Fruit fly (Drosophila melanogaster): Measurements from ENCODE around the gene lqfR.

The lqfR gene

DNA sequence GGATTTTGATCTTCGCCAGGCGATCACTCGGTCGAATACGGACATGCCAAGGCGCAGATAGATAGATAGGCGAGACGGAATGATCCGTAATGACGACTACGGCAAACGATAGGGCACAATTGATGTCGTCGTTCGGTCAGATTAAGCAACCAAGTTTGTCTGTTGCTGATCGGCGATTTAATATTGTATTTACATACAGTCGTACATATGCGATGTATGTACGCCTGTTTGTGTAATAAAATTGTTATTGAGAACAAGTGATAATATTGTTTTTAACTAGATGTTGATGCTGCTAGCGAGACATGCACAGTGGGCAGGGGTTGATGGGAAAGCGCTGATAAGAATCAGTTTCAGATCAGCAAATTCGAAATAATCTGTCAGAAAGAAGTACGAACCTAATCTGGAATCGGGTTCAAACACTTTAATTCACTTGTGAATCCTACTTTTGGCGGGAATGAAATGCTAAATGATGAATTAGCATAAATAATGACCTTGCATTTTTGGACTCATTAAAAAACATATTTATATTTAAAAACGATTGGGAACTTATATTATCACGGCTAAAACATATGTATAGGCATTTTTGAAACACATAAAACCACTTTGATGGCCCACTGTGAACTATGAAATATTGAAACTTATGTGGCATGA, 44.4 kb downstream of the lqfR start (continued):
- TF ChIP-seq net (GFP tag; optimal IDR thresholded peaks at IDR 0.05) (peak; percentile 26), CG8319 (GFP tag; optimal IDR thresholded peaks at IDR 0.05) (no peak), Hr38 (GFP tag; optimal IDR thresholded peaks at IDR 0.05) (no peak), eg (GFP tag; IDR thresholded peaks at IDR 0.05) (0 out of 3 replicates have a peak, but pooled peaks have one; percentile 13), OdsH (GFP tag; optimal IDR thresholded peaks at IDR 0.05) (no peak), CG6792 (GFP tag; optimal IDR thresholded peaks at IDR 0.05) (peak; percentile 38), esn (GFP tag; optimal IDR thresholded peaks at IDR 0.05) (peak; percentile 20), CG11902 (GFP tag; optimal IDR thresholded peaks at IDR 0.05) (peak; percentile 13), Gug (GFP tag; IDR thresholded peaks at IDR 0.05) (no peak), salr (GFP tag; optimal IDR thresholded peaks at IDR 0.05) (no peak)

DNA sequence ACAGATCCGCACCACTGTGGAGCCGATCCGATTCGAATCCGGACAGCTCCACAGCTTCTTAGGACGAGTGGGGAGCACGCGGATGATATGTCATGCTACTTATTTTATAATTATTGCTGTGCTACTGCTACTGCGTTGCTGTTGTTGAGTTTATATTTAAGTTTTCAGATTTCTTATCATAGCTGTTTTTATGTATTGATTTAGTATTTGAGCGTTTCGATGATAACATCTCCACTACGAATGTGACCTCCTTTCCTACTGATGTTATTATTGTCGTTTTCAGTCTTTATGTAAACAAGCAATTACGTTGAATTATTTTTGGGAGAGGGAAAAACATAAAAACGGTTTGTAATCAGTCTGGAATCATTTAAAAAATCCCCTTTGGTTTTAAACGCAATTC, 44.9 kb downstream of the lqfR start:
- TF ChIP-seq Eip78C (GFP tag) (peak; percentile 15), fkh (GFP tag; optimal IDR thresholded peaks at IDR 0.05) (peak; percentile 25), CG15336 (GFP tag; IDR thresholded peaks at IDR 0.05) (no peak)

dm6 chr3R:22461673-22462585, 50.8 kb downstream of the lqfR start, which contains the start of the genes Rpn7 and AP-2mu:
Gene Rpn7, minus strand, starts transcription at chr3R:22462054.
Gene AP-2mu, plus strand, starts transcription at chr3R:22462455.
- TF ChIP-seq CG6792 (GFP tag; optimal IDR thresholded peaks at IDR 0.05), result no peak
- TF ChIP-seq net (GFP tag; optimal IDR thresholded peaks at IDR 0.05), result no peak
- TF ChIP-seq CG9139 (GFP tag; optimal IDR thresholded peaks at IDR 0.05), result no peak
- peak; percentile 7 for TF ChIP-seq topi (GFP tag; optimal IDR thresholded peaks at IDR 0.05)
- TF ChIP-seq CG10631 (GFP tag; optimal IDR thresholded peaks at IDR 0.05), result peak; percentile 21
- TF ChIP-seq svp (GFP tag), result peak; percentile 73
- no peak for TF ChIP-seq CG7368 (GFP tag; optimal IDR thresholded peaks at IDR 0.05)
- TF ChIP-seq Eip78C (GFP tag), result peak; percentile 21
- TF ChIP-seq Ets21C (GFP tag; optimal IDR thresholded peaks at IDR 0.05), result no peak
- peak; percentile 12 for TF ChIP-seq esn (GFP tag; optimal IDR thresholded peaks at IDR 0.05)

- TF ChIP-seq achi (GFP tag; optimal IDR thresholded peaks at IDR 0.05) (no peak), Eip78C (GFP tag) (peak; percentile 76), Gug (GFP tag; IDR thresholded peaks at IDR 0.05) (0 out of 2 replicates have a peak, but pooled peaks have one; percentile 13), Eip93F (GFP tag; optimal IDR thresholded peaks at IDR 0.05) (no peak), esn (GFP tag; optimal IDR thresholded peaks at IDR 0.05) (peak; percentile 40), Sox14 (GFP tag; optimal IDR thresholded peaks at IDR 0.05) (peak; percentile 19), CG8632 (GFP tag; optimal IDR thresholded peaks at IDR 0.05) (no peak)
Observed at dm6 chr3R:22464611-22465113, 53.6 kb downstream of the lqfR start, which contains the start of gene CG7054. Gene CG7054, plus strand, starts transcription at chr3R:22464985.

DNA sequence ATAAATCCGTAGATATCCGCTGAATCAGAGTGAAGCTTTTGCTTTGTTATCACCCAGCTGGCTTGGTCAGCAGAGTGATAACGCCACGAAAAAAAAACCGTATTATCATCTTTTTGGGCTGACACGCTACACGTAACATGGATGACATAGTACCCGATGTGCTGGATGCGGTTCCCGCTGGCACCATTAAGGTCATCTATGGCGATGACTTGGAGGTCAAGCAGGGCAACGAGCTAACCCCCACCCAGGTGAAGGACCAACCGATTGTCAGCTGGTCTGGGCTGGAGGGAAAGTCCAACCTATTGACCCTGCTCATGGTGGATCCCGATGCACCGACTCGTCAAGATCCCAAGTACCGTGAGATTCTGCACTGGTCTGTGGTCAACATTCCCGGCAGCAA, 54.0 kb downstream of the lqfR start:
- peak; percentile 97 for TF ChIP-seq svp (GFP tag)
- TF ChIP-seq acj6 (GFP tag; optimal IDR thresholded peaks at IDR 0.05), result no peak
- TF ChIP-seq Lpt (GFP tag; optimal IDR thresholded peaks at IDR 0.05), result no peak
- TF ChIP-seq CG11294 (GFP tag; IDR thresholded peaks at IDR 0.05), result no peak
- TF ChIP-seq Eip75B (GFP tag; optimal IDR thresholded peaks at IDR 0.05), result no peak
- no peak for TF ChIP-seq CG6792 (GFP tag; optimal IDR thresholded peaks at IDR 0.05)
- peak; percentile 32 for TF ChIP-seq vri (GFP tag; optimal IDR thresholded peaks at IDR 0.05)
- no peak for TF ChIP-seq Eip78C (GFP tag)
- TF ChIP-seq salr (GFP tag; optimal IDR thresholded peaks at IDR 0.05), result no peak

DNA sequence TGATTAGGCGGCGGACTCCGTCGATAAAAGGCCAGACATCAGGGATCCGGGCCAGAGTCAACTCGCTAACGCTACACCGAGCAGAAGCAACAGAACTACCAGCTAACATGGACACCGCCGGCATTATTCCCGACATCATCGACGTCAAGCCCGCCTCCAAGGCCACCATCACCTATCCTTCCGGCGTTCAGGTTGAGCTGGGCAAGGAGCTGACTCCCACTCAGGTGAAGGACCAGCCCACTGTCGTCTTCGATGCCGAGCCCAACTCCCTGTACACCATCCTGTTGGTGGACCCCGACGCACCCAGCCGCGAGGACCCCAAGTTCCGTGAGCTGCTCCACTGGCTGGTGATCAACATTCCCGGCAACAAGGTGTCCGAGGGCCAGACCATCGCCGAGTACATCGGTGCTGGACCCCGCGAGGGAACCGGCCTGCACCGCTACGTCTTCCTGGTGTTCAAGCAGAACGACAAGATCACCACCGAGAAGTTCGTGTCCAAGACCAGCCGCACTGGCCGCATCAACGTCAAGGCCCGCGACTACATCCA, 55.0 kb downstream of the lqfR start, which contains the start of gene Pebp1:
Pebp1 (plus strand) TSS at position 51 of the 547 bp plus-strand sequence.
- no peak for TF ChIP-seq CG6792 (GFP tag; optimal IDR thresholded peaks at IDR 0.05)
